Worm (Caenorhabditis elegans): ENCODE data around the gene rpb-6.

The rpb-6 gene

DNA sequence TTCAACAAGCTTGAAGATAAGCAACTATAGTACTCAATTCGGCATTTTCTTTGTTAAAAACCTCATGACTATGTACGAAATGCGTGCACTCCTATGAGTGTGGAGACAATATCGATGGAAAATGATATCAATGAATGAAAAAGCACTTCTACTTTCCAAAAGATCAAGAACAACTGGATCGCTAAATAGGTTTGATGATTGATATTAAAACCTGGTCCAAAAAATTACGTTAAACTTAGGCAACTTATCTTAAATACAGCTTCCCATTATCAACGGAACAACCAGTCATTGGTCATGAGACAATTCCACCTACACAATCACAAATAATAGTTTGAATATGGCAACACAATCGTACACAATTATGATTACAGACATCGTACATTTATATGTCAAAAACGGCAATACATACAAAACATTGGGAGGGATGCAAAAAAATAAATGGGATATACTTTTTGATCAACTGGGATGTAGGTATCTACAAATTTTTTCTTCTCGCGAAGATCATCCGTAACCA is 19.5 kb upstream of the rpb-6 start (continued):
- TF ChIP-seq lir-1 (GFP tag; conservative IDR thresholded peaks at IDR 0.05) (no peak), attf-6 (GFP tag; IDR thresholded peaks at IDR 0.05) (0 out of 2 replicates have a peak, but pooled peaks have one; percentile 10), mel-28 (tag; optimal IDR thresholded peaks at IDR 0.05; ENCODE audit: borderline replicate concordance) (no peak), egl-18 (GFP tag; IDR thresholded peaks at IDR 0.05) (no peak), F55B11.4 (tag; optimal IDR thresholded peaks at IDR 0.05; ENCODE audit: borderline replicate concordance, insufficient read depth) (no peak), let-607 (tag; optimal IDR thresholded peaks at IDR 0.05) (no peak), rcor-1 (GFP tag; IDR thresholded peaks at IDR 0.05) (0 out of 2 replicates have a peak, but pooled peaks have one; percentile 5), ZK185.1 (tag; optimal IDR thresholded peaks at IDR 0.05; ENCODE audit: poor library complexity, severe bottlenecking) (peak; percentile 6), dpl-1 (GFP tag; optimal IDR thresholded peaks at IDR 0.05) (no peak), Y95B8A.8 (GFP tag; IDR thresholded peaks at IDR 0.05) (no peak), tbx-9 (tag; optimal IDR thresholded peaks at IDR 0.05; ENCODE audit: borderline replicate concordance) (no peak), ceh-58 (GFP tag; IDR thresholded peaks at IDR 0.05) (no peak), fkh-3 (tag; optimal IDR thresholded peaks at IDR 0.05) (no peak), F23B12.7 (tag; optimal IDR thresholded peaks at IDR 0.05; ENCODE audit: insufficient read depth) (no peak), ccch-3 (GFP tag; optimal IDR thresholded peaks at IDR 0.05) (no peak), bed-2 (GFP tag; IDR thresholded peaks at IDR 0.05) (no peak), rec-8 (tag; optimal IDR thresholded peaks at IDR 0.05) (no peak), lsy-27 (tag; optimal IDR thresholded peaks at IDR 0.05; ENCODE audit: borderline replicate concordance, insufficient read depth) (no peak), ztf-28 (GFP tag; IDR thresholded peaks at IDR 0.05) (no peak), let-526 (GFP tag; IDR thresholded peaks at IDR 0.05) (no peak), sptf-2 (GFP tag; optimal IDR thresholded peaks at IDR 0.05) (no peak), athp-1 (tag; optimal IDR thresholded peaks at IDR 0.05) (peak; percentile 44), lag-1 (GFP tag; IDR thresholded peaks at IDR 0.05) (no peak), lin-35 (GFP tag; optimal IDR thresholded peaks at IDR 0.05) (peak in 1 of 3 experiments; percentile 41), hmg-20 (GFP tag; IDR thresholded peaks at IDR 0.05) (no peak), madf-3 (GFP tag; IDR thresholded peaks at IDR 0.05) (peak; percentile 69; the same call in 1 of the 2 replicates), unc-130 (GFP tag; optimal IDR thresholded peaks at IDR 0.05) (no peak), C17E4.6 (GFP tag; IDR thresholded peaks at IDR 0.05) (no peak), somi-1 (GFP tag; optimal IDR thresholded peaks at IDR 0.05) (no peak), repo-1 (tag; optimal IDR thresholded peaks at IDR 0.05) (no peak), mxl-1 (tag; optimal IDR thresholded peaks at IDR 0.05) (no peak), B0035.1 (tag; optimal IDR thresholded peaks at IDR 0.05) (no peak), F57A8.1 (GFP tag; optimal IDR thresholded peaks at IDR 0.05) (no peak), unc-62 (GFP tag; optimal IDR thresholded peaks at IDR 0.05) (no peak), ztf-25 (GFP tag; IDR thresholded peaks at IDR 0.05) (no peak), nhr-179 (tag; optimal IDR thresholded peaks at IDR 0.05) (no peak), ceh-100 (GFP tag; IDR thresholded peaks at IDR 0.05) (no peak), nhr-27 (tag; optimal IDR thresholded peaks at IDR 0.05) (no peak), madf-8 (GFP tag; conservative IDR thresholded peaks at IDR 0.05) (no peak), him-1 (tag; optimal IDR thresholded peaks at IDR 0.05) (no peak), lin-40 (tag; optimal IDR thresholded peaks at IDR 0.05) (no peak), B0336.3 (GFP tag; IDR thresholded peaks at IDR 0.05) (peak; percentile 31; the same call in 1 of the 2 replicates), ztf-18 (tag; optimal IDR thresholded peaks at IDR 0.05) (no peak), K12H6.12 (tag; optimal IDR thresholded peaks at IDR 0.05) (no peak), ceh-79 (tag; optimal IDR thresholded peaks at IDR 0.05) (no peak), F37B4.10 (GFP tag; IDR thresholded peaks at IDR 0.05) (no peak), snpc-3.4 (tag; optimal IDR thresholded peaks at IDR 0.05) (peak; percentile 81), pha-4 (tag; optimal IDR thresholded peaks at IDR 0.05) (no peak)

All from whole organism, young adult.